Worm (Caenorhabditis elegans) whole organism, L1 larva: ENCODE results near the gene clec-179.

Experiments used
- aha-1 ChIP-seq: fragments of 150-350 bp; optimal IDR thresholded peaks from 2 replicates; lab custom pipeline; 2014; ENCODE audit warnings: missing biosample characterization, missing genetic modification characterization
- ama-1 ChIP-seq: fragments of 150-350 bp; optimal IDR thresholded peaks from 2 replicates; lab custom pipeline; 2014
- lir-3 ChIP-seq: sonication (generic microtip); optimal IDR thresholded peaks from 2 replicates; lab custom pipeline; 2016; ENCODE audit warnings: mild to moderate bottlenecking, missing genetic modification characterization, moderate library complexity, missing compliant biosample characterization; ENCODE audit not compliant: poor library complexity
- mdl-1 ChIP-seq, 2 experiments: fragments of 150-350 bp; optimal IDR thresholded peaks; 2 replicates each; lab custom pipeline; 2014 to 2017; ENCODE audit warnings: missing biosample characterization in 2 of 2, missing genetic modification characterization in 2 of 2, inconsistent platforms in 1 of 2
- nhr-47 ChIP-seq: sonication (generic microtip); optimal IDR thresholded peaks from 2 replicates; lab custom pipeline; 2016; ENCODE audit warnings: mild to moderate bottlenecking, missing genetic modification characterization, moderate library complexity, missing compliant biosample characterization
- pqm-1 ChIP-seq: sonication (generic microtip); optimal IDR thresholded peaks from 3 replicates; lab custom pipeline; 2017; ENCODE audit warnings: missing biosample characterization, missing genetic modification characterization
- zag-1 ChIP-seq: fragments of 150-350 bp; optimal IDR thresholded peaks from 2 replicates; lab custom pipeline; 2014; ENCODE audit warnings: missing biosample characterization, missing genetic modification characterization

DNA sequence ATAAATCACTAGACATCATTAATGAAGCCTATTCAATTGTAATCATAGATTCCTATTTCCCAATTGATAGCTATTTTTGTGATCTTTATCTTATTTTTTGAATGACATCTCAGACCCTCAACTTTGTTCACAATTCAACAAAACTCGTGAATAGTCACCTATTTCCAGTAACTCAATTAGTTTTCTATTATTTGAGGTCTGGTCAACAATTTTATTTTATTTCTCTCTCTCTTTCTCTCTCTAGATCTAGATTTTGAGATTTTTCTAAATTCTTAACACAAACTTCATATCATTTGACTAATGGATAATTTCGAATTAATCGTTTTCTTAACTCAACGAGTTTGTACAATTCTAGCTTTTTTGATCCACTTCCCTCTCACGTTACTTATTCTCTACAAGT lies 11.0 kb downstream of the clec-179 start, which contains the start of gene str-1:
- TF ChIP-seq ama-1 (no peak), aha-1 (tag; lab: Kevin White, UChicago) (no peak), lir-3 (tag; lab: Kevin White, UChicago) (no peak), pqm-1 (tag; lab: Kevin White, UChicago) (no peak), zag-1 (tag; lab: Kevin White, UChicago) (no peak), nhr-47 (tag; lab: Kevin White, UChicago) (no peak), mdl-1 (tag; optimal IDR thresholded peaks at IDR 0.05; lab: Kevin White, UChicago) (no peak)
